Fruit fly (Drosophila melanogaster): ENCODE data around the gene Grip91.

The Grip91 gene

DNA sequence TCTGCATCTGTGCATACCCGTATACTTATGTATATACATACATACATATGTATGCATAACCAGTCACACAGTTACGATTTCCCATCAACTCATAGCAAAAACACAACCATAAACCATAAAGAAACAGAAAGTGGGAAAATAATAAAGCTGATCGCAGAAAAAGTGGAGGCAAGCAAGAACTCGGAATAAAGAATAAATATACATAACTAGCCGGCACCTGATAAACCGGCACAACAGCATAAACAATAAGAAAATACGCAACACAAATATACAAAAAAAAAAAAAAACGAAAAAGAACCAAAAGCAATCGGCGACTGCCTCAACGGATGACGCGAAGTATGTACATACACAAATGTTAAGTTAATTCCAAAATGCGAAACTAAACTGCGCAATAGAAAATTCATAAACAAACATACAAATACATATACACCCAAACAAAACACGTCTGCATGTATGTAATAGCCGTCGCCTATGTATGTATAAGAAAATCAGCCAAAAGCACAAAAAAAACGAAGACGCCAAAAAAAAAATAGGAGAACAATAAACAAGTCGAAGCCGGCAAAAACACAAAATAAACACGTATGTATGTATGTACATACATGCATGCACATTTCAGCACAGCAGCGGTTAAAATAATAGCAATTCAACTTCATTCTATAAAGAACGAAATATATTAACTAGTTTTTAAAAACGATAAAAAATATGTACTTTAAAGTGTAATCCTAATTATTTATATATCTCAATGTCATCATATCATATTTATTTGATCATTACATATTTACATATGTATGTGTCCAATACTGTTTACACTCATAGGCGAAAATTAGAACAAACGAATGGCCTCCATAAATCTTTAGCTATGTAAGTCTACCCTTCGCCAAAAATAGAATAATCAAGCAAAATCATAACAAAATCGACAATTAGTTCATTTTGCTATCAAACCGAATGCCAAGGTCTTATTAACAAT is 4.7 kb upstream of the Grip91 start (continued):
- peak; percentile 40 for TF ChIP-seq esn (GFP tag; optimal IDR thresholded peaks at IDR 0.05)
- TF ChIP-seq CG8319 (GFP tag; optimal IDR thresholded peaks at IDR 0.05): no peak
- TF ChIP-seq dac (GFP tag; optimal IDR thresholded peaks at IDR 0.05): no peak
- peak; percentile 0 for TF ChIP-seq CG10631 (GFP tag; optimal IDR thresholded peaks at IDR 0.05)
- no peak for TF ChIP-seq CG3032 (tag; optimal IDR thresholded peaks at IDR 0.05)
- no peak for TF ChIP-seq CG31627 (GFP tag; optimal IDR thresholded peaks at IDR 0.05)
- TF ChIP-seq CG6163 (GFP tag; IDR thresholded peaks at IDR 0.05): peak; percentile 53; the same call in 1 of the 3 replicates
- TF ChIP-seq Gug (GFP tag; IDR thresholded peaks at IDR 0.05): peak; percentile 67; the same call in 1 of the 2 replicates
- peak; percentile 16 for TF ChIP-seq CG3919 (GFP tag; optimal IDR thresholded peaks at IDR 0.05)
- no peak for TF ChIP-seq cyc (GFP tag; optimal IDR thresholded peaks at IDR 0.05)

DNA sequence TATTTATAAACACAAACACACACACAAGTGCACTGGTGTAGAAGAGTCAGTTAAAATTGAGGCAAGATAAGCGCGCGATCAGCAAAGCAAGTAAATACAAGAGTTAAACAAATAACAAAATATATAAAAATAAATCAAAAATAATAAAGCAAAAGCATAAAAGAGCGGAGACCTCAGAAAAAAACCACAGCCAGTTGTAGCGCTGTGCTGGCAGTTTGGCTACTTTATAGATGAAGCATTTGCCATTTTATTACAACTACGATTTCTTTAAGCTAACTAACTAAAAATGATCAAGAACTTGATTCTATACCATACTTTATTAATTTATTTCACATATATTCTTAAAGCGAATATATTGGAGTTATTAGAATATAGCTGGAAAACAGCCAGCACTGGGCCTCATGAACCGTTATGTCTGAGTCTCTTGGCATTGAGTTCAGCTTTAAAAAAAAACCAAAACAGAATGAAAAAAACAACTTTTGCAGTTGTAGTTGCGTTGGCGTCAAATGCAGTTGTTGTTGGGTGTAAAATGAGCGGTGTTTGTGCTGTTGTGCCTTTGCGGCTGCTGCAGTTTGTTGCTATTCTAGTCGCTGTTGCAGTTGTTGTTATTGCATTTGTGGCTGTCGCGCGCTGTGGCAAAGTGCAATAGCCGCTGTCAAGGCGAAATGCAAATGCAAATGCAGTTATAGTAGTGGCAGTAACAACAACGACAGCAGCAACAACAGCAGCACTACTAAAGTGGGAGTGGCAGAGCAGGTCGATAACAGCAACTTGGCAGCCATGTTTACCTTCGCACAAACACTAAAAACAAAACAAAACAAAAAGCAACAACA is 3.4 kb upstream of the Grip91 start:
- TF ChIP-seq CG15336 (GFP tag; IDR thresholded peaks at IDR 0.05) (peak; percentile 77), achi (GFP tag; optimal IDR thresholded peaks at IDR 0.05) (peak; percentile 47), Ets21C (GFP tag; optimal IDR thresholded peaks at IDR 0.05) (no peak), CG4318 (GFP tag; optimal IDR thresholded peaks at IDR 0.05) (peak; percentile 40), pdm3 (GFP tag; optimal IDR thresholded peaks at IDR 0.05) (peak; percentile 50), CG6808 (GFP tag; optimal IDR thresholded peaks at IDR 0.05) (no peak), CG11762 (GFP tag; optimal IDR thresholded peaks at IDR 0.05; ENCODE audit: insufficient read depth) (peak; percentile 27), Eip75B (GFP tag; optimal IDR thresholded peaks at IDR 0.05) (no peak), Eip93F (GFP tag; optimal IDR thresholded peaks at IDR 0.05) (no peak), svp (GFP tag) (peak; percentile 52), Smox (GFP tag; optimal IDR thresholded peaks at IDR 0.05) (no peak), topi (GFP tag; optimal IDR thresholded peaks at IDR 0.05) (no peak), Ets96B (tag; optimal IDR thresholded peaks at IDR 0.05) (peak; percentile 46), CG11902 (GFP tag; optimal IDR thresholded peaks at IDR 0.05) (no peak), CG6854 (GFP tag; optimal IDR thresholded peaks at IDR 0.05) (no peak), vri (GFP tag; optimal IDR thresholded peaks at IDR 0.05) (peak; percentile 9), net (GFP tag; optimal IDR thresholded peaks at IDR 0.05) (peak; percentile 30), Lpt (GFP tag; optimal IDR thresholded peaks at IDR 0.05) (no peak), fd59A (GFP tag; optimal IDR thresholded peaks at IDR 0.05) (peak; percentile 9), Hr39 (GFP tag; optimal IDR thresholded peaks at IDR 0.05) (no peak), CG8119 (GFP tag; IDR thresholded peaks at IDR 0.05) (peak; percentile 74; the same call in 2 of the 3 replicates), dsx (GFP tag; optimal IDR thresholded peaks at IDR 0.05; ENCODE audit: poor library complexity, severe bottlenecking) (peak; percentile 63), CG3032 (tag; optimal IDR thresholded peaks at IDR 0.05) (peak; percentile 56), Eip78C (GFP tag) (peak; percentile 84), salr (GFP tag; optimal IDR thresholded peaks at IDR 0.05) (peak in 1 of 2 experiments; percentile 66), CG9139 (GFP tag; optimal IDR thresholded peaks at IDR 0.05) (peak; percentile 26), CG34406 (GFP tag; optimal IDR thresholded peaks at IDR 0.05) (peak; percentile 3), CG3919 (GFP tag; optimal IDR thresholded peaks at IDR 0.05) (no peak), eg (GFP tag; IDR thresholded peaks at IDR 0.05) (peak; percentile 77), CG10631 (GFP tag; optimal IDR thresholded peaks at IDR 0.05) (peak; percentile 16), esn (GFP tag; optimal IDR thresholded peaks at IDR 0.05) (peak; percentile 5), CG32006 (GFP tag; optimal IDR thresholded peaks at IDR 0.05) (peak; percentile 80), Hr4 (GFP tag; optimal IDR thresholded peaks at IDR 0.05) (peak; percentile 54), lz (GFP tag; optimal IDR thresholded peaks at IDR 0.05) (peak; percentile 13), cyc (GFP tag; optimal IDR thresholded peaks at IDR 0.05) (no peak), OdsH (GFP tag; optimal IDR thresholded peaks at IDR 0.05) (peak; percentile 46), dac (GFP tag; optimal IDR thresholded peaks at IDR 0.05) (peak; percentile 55), CG6792 (GFP tag; optimal IDR thresholded peaks at IDR 0.05) (no peak), CG8632 (GFP tag; optimal IDR thresholded peaks at IDR 0.05) (no peak), CG6163 (GFP tag; IDR thresholded peaks at IDR 0.05) (peak; percentile 67; the same call in 2 of the 3 replicates), Sox14 (GFP tag; optimal IDR thresholded peaks at IDR 0.05) (peak; percentile 11), CG16779 (tag; optimal IDR thresholded peaks at IDR 0.05) (peak; percentile 51)

Measured in whole organism, prepupa.